Fruit fly (Drosophila melanogaster) whole organism, embryonic: ENCODE results near the gene Rh4.
A peak's percentile ranks its signal among the peaks of the same experiment; 100 is the strongest.

Experiments
- Adf1 ChIP-seq: fragments of 200-800 bp; sonication (Bioruptor generic); IDR thresholded peaks from 2 replicates; pipeline ENCODE4 v1.3.6; 2022; ENCODE audit warnings: missing biosample characterization, missing genetic modification characterization
- Antp ChIP-seq: fragments of 200-800 bp; sonication (Bioruptor generic); optimal IDR thresholded peaks from 3 replicates; lab custom pipeline; 2016; ENCODE audit warnings: missing biosample characterization, missing genetic modification characterization
- Atf3 ChIP-seq: fragments of 200-800 bp; sonication (Bioruptor generic); optimal IDR thresholded peaks from 3 replicates; lab custom pipeline; 2016; ENCODE audit warnings: missing biosample characterization, missing genetic modification characterization
- BEAF-32 ChIP-seq: fragments of 200-800 bp; sonication (Bioruptor generic); optimal IDR thresholded peaks from 3 replicates; lab custom pipeline; 2017; ENCODE audit warnings: missing biosample characterization, missing genetic modification characterization, mild to moderate bottlenecking, moderate library complexity, missing genetic modification reagents
- Bteb2 ChIP-seq: fragments of 200-800 bp; sonication (Bioruptor generic); optimal IDR thresholded peaks from 2 replicates; lab custom pipeline; 2016; ENCODE audit warnings: missing biosample characterization, missing genetic modification characterization
- CG10147 ChIP-seq: fragments of 200-800 bp; sonication (Bioruptor generic); optimal IDR thresholded peaks from 2 replicates; lab custom pipeline; 2019; ENCODE audit warnings: missing biosample characterization, mild to moderate bottlenecking, missing genetic modification characterization, moderate library complexity
- CG10274 ChIP-seq: fragments of 200-800 bp; sonication (Bioruptor generic); optimal IDR thresholded peaks from 3 replicates; lab custom pipeline; 2017; ENCODE audit warnings: missing biosample characterization, mild to moderate bottlenecking, missing genetic modification characterization
- CG10654 ChIP-seq: fragments of 200-800 bp; sonication (Bioruptor generic); optimal IDR thresholded peaks from 2 replicates; lab custom pipeline; 2016; ENCODE audit warnings: missing biosample characterization, missing genetic modification characterization
- CG11093 ChIP-seq: fragments of 200-800 bp; sonication (Bioruptor generic); IDR thresholded peaks from 3 replicates; pipeline ENCODE4 v1.3.6; 2022; ENCODE audit warnings: missing biosample characterization, missing genetic modification characterization
- CG12219 ChIP-seq: fragments of 200-800 bp; sonication (Bioruptor generic); optimal IDR thresholded peaks from 3 replicates; lab custom pipeline; 2018; ENCODE audit warnings: missing biosample characterization, mild to moderate bottlenecking, missing genetic modification characterization
- CG13775 ChIP-seq: fragments of 200-800 bp; sonication (Bioruptor generic); optimal IDR thresholded peaks from 3 replicates; lab custom pipeline; 2017; ENCODE audit warnings: missing biosample characterization, mild to moderate bottlenecking, missing genetic modification characterization
- CG17385 ChIP-seq: fragments of 200-800 bp; sonication (Bioruptor generic); optimal IDR thresholded peaks from 3 replicates; lab custom pipeline; 2018; ENCODE audit warnings: missing biosample characterization, mild to moderate bottlenecking, missing genetic modification characterization
- CG17568 ChIP-seq: fragments of 200-800 bp; sonication (Bioruptor generic); optimal IDR thresholded peaks from 2 replicates; lab custom pipeline; 2018; ENCODE audit warnings: missing biosample characterization, mild to moderate bottlenecking, missing genetic modification characterization, moderate library complexity
- CG18619 ChIP-seq: fragments of 200-800 bp; sonication (Bioruptor generic); optimal IDR thresholded peaks from 3 replicates; lab custom pipeline; 2017; ENCODE audit warnings: missing biosample characterization, mild to moderate bottlenecking, missing genetic modification characterization
- CG2199 ChIP-seq: fragments of 200-800 bp; sonication (Bioruptor generic); IDR thresholded peaks from 3 replicates; pipeline ENCODE4 v1.3.6; 2022; ENCODE audit warnings: missing biosample characterization, missing genetic modification characterization
- CG30020 ChIP-seq: fragments of 200-800 bp; optimal IDR thresholded peaks from 2 replicates; lab custom pipeline; 2019; ENCODE audit warnings: missing biosample characterization, mild to moderate bottlenecking, missing genetic modification characterization, moderate library complexity
- CG32532 ChIP-seq: fragments of 200-800 bp; sonication (Bioruptor generic); IDR thresholded peaks from 2 replicates; pipeline ENCODE4 v1.3.6; 2022; ENCODE audit warnings: missing biosample characterization, missing genetic modification characterization
- CG3281 ChIP-seq: fragments of 200-800 bp; sonication (Bioruptor generic); optimal IDR thresholded peaks from 3 replicates; lab custom pipeline; 2017; ENCODE audit warnings: missing biosample characterization, mild to moderate bottlenecking, missing genetic modification characterization
- CG33557 ChIP-seq: fragments of 200-800 bp; sonication (Bioruptor generic); optimal IDR thresholded peaks from 2 replicates; lab custom pipeline; 2019; ENCODE audit warnings: missing biosample characterization, mild to moderate bottlenecking, missing genetic modification characterization, moderate library complexity
- CG4617 ChIP-seq: fragments of 200-800 bp; sonication (Bioruptor generic); optimal IDR thresholded peaks from 3 replicates; lab custom pipeline; 2016; ENCODE audit warnings: missing biosample characterization, missing genetic modification characterization, borderline replicate concordance
- CG5245 ChIP-seq: fragments of 200-800 bp; sonication (Bioruptor generic); optimal IDR thresholded peaks from 3 replicates; lab custom pipeline; 2016; ENCODE audit warnings: missing biosample characterization, missing genetic modification characterization
- CG8281 ChIP-seq: fragments of 200-800 bp; sonication (Bioruptor generic); optimal IDR thresholded peaks from 2 replicates; lab custom pipeline; 2018; ENCODE audit warnings: missing biosample characterization, mild to moderate bottlenecking, missing genetic modification characterization, moderate library complexity
- CG8765 ChIP-seq: fragments of 200-800 bp; sonication (Bioruptor generic); IDR thresholded peaks from 2 replicates; pipeline ENCODE4 v1.3.6; 2022; ENCODE audit warnings: missing biosample characterization, missing genetic modification characterization
- CG8944 ChIP-seq: fragments of 200-800 bp; sonication (Bioruptor generic); optimal IDR thresholded peaks from 3 replicates; lab custom pipeline; 2016; ENCODE audit warnings: missing biosample characterization, missing genetic modification characterization
- CG9215 ChIP-seq: fragments of 200-800 bp; sonication (Bioruptor generic); IDR thresholded peaks from 2 replicates; pipeline ENCODE4 v1.3.6; 2022; ENCODE audit warnings: missing biosample characterization, missing genetic modification characterization
- CG9727 ChIP-seq: fragments of 200-800 bp; sonication (Bioruptor generic); optimal IDR thresholded peaks from 3 replicates; lab custom pipeline; 2017; ENCODE audit warnings: missing biosample characterization, mild to moderate bottlenecking, missing genetic modification characterization
- CG9876 ChIP-seq: fragments of 200-800 bp; sonication (Bioruptor generic); optimal IDR thresholded peaks from 2 replicates; lab custom pipeline; 2016; ENCODE audit warnings: missing biosample characterization, missing genetic modification characterization
- Dref ChIP-seq: fragments of 200-800 bp; sonication (Bioruptor generic); IDR thresholded peaks from 2 replicates; pipeline ENCODE4 v1.3.6; 2022; ENCODE audit warnings: missing biosample characterization, missing genetic modification characterization
- E2f1 ChIP-seq: fragments of 200-800 bp; sonication (Bioruptor generic); IDR thresholded peaks from 2 replicates; pipeline ENCODE4 v1.3.6; 2022; ENCODE audit warnings: missing biosample characterization, missing genetic modification characterization
- GATAe ChIP-seq: fragments of 200-800 bp; sonication (Bioruptor generic); conservative IDR thresholded peaks from 2 replicates; pipeline ENCODE4 v1.3.6; 2022; ENCODE audit warnings: missing biosample characterization, missing genetic modification characterization
- HmgZ ChIP-seq: fragments of 200-800 bp; sonication (Bioruptor generic); optimal IDR thresholded peaks from 2 replicates; lab custom pipeline; 2018; ENCODE audit warnings: missing biosample characterization, mild to moderate bottlenecking, missing genetic modification characterization
- Hr51 ChIP-seq, 2 experiments: fragments of 200-800 bp; sonication (Bioruptor generic); optimal IDR thresholded peaks; 2 replicates in 1 of 2; 3 replicates in 1 of 2; lab custom pipeline; 2016 to 2018; ENCODE audit warnings: missing biosample characterization in 2 of 2, missing genetic modification characterization in 2 of 2, mild to moderate bottlenecking in 1 of 2, moderate library complexity in 1 of 2
- MTF-1 ChIP-seq: fragments of 200-800 bp; sonication (Bioruptor generic); optimal IDR thresholded peaks from 2 replicates; lab custom pipeline; 2018; ENCODE audit warnings: missing biosample characterization, mild to moderate bottlenecking, missing genetic modification characterization, borderline replicate concordance
- Ptx1 ChIP-seq: fragments of 200-800 bp; sonication (Bioruptor generic); IDR thresholded peaks from 2 replicates; pipeline ENCODE4 v1.3.6; 2022; ENCODE audit warnings: missing biosample characterization, missing genetic modification characterization
- Ravus ChIP-seq: fragments of 200-800 bp; sonication (Bioruptor generic); IDR thresholded peaks from 2 replicates; pipeline ENCODE4 v1.3.6; 2022; ENCODE audit warnings: missing biosample characterization, missing genetic modification characterization
- Trl ChIP-seq, 3 experiments: fragments of >200 bp in 2 of 3; fragments of 200-800 bp in 1 of 3; sonication (Bioruptor generic) in 1 of 3; optimal IDR thresholded peaks; 2 replicates in 1 of 3; 3 replicates in 2 of 3; lab custom pipeline; 2016 to 2017; ENCODE audit warnings: missing biosample characterization in 1 of 3, missing genetic modification characterization in 1 of 3
- cas ChIP-seq: fragments of 200-800 bp; sonication (Bioruptor generic); IDR thresholded peaks from 2 replicates; pipeline ENCODE4 v1.3.6; 2022; ENCODE audit warnings: missing biosample characterization, missing genetic modification characterization
- croc ChIP-seq: fragments of 200-800 bp; sonication (Bioruptor generic); conservative IDR thresholded peaks from 3 replicates; pipeline ENCODE4 v1.3.6; 2022; ENCODE audit warnings: missing biosample characterization, missing genetic modification characterization
- eyg ChIP-seq: fragments of 200-800 bp; sonication (Bioruptor generic); optimal IDR thresholded peaks from 3 replicates; lab custom pipeline; 2016; ENCODE audit warnings: missing biosample characterization, missing genetic modification characterization
- ftz-f1 ChIP-seq: fragments of 200-800 bp; sonication (Bioruptor generic); optimal IDR thresholded peaks from 2 replicates; lab custom pipeline; 2016; ENCODE audit warnings: missing biosample characterization, missing genetic modification characterization
- jigr1 ChIP-seq: fragments of 200-800 bp; sonication (Bioruptor generic); IDR thresholded peaks from 3 replicates; pipeline ENCODE4 v1.3.6; 2022; ENCODE audit warnings: missing biosample characterization, missing genetic modification characterization
- kay ChIP-seq: fragments of 200-800 bp; sonication (Bioruptor generic); optimal IDR thresholded peaks from 2 replicates; lab custom pipeline; 2016; ENCODE audit warnings: missing biosample characterization, missing genetic modification characterization
- klu ChIP-seq: fragments of 200-800 bp; sonication (Bioruptor generic); IDR thresholded peaks from 2 replicates; pipeline ENCODE4 v1.3.6; 2022; ENCODE audit warnings: missing biosample characterization, missing genetic modification characterization
- lilli ChIP-seq: fragments of 200-800 bp; sonication (Bioruptor generic); optimal IDR thresholded peaks from 3 replicates; lab custom pipeline; 2016; ENCODE audit warnings: missing biosample characterization, missing genetic modification characterization
- sc ChIP-seq, 3 experiments: fragments of >200 bp in 2 of 3; fragments of 200-800 bp in 1 of 3; sonication (Bioruptor generic) in 1 of 3; optimal IDR thresholded peaks; 2 replicates in 2 of 3; 3 replicates in 1 of 3; lab custom pipeline; 2017; ENCODE audit warnings: mild to moderate bottlenecking in 1 of 3, missing biosample characterization in 1 of 3, missing genetic modification characterization in 1 of 3, missing genetic modification reagents in 1 of 3
- scrt ChIP-seq: fragments of 200-800 bp; sonication (Bioruptor generic); optimal IDR thresholded peaks from 2 replicates; lab custom pipeline; 2018; ENCODE audit warnings: missing biosample characterization, mild to moderate bottlenecking, missing genetic modification characterization, moderate library complexity
- sd ChIP-seq: fragments of 200-800 bp; sonication (Bioruptor generic); optimal IDR thresholded peaks from 3 replicates; lab custom pipeline; 2018; ENCODE audit warnings: missing biosample characterization, mild to moderate bottlenecking, missing genetic modification characterization, moderate library complexity
- slp2 ChIP-seq: fragments of 200-800 bp; sonication (Bioruptor generic); optimal IDR thresholded peaks from 2 replicates; lab custom pipeline; 2016; ENCODE audit warnings: missing biosample characterization, missing genetic modification characterization
- zfh1 ChIP-seq: fragments of 200-800 bp; sonication (Bioruptor generic); IDR thresholded peaks from 3 replicates; pipeline ENCODE4 v1.3.6; 2022; ENCODE audit warnings: missing biosample characterization, missing genetic modification characterization

Gene Rh4

dm6 chr3L:16890650-16891336, 28.5 kb upstream of the Rh4 start (continued):
- TF ChIP-seq GATAe = peak; percentile 67
- TF ChIP-seq eyg (GFP tag; lab: Kevin White, UChicago) = peak; percentile 89
- TF ChIP-seq CG12219 (GFP tag; lab: Kevin White, UChicago) = peak; percentile 88
- peak; percentile 49 for TF ChIP-seq CG30020
- peak; percentile 85 for TF ChIP-seq CG9727 (GFP tag; lab: Kevin White, UChicago)
- TF ChIP-seq ftz-f1 (GFP tag; lab: Kevin White, UChicago) = peak; percentile 11
- TF ChIP-seq CG18619 (GFP tag; lab: Kevin White, UChicago) = peak; percentile 82
- peak; percentile 88 for TF ChIP-seq CG11093 (GFP tag; lab: Robert Waterston, UW)
- TF ChIP-seq klu (GFP tag; lab: Robert Waterston, UW) = peak; percentile 79
- TF ChIP-seq Atf3 (GFP tag; lab: Kevin White, UChicago) = peak; percentile 78
- peak; percentile 68 for TF ChIP-seq kay (GFP tag; lab: Kevin White, UChicago)
- TF ChIP-seq CG13775 (GFP tag; lab: Kevin White, UChicago) = peak; percentile 81
- TF ChIP-seq CG9876 (GFP tag; lab: Kevin White, UChicago) = peak; percentile 60
- TF ChIP-seq sc (optimal IDR thresholded peaks at IDR 0.05; lab: Kevin White, UChicago) = no peak
- peak; percentile 89 for TF ChIP-seq sc (GFP tag; optimal IDR thresholded peaks at IDR 0.05; lab: Kevin White, UChicago)
- TF ChIP-seq Ptx1 (GFP tag; lab: Robert Waterston, UW) = peak; percentile 94
- peak; percentile 98 for TF ChIP-seq Adf1 (GFP tag; lab: Robert Waterston, UW)
- peak; percentile 87; the same call in 2 of the 3 replicates for TF ChIP-seq CG2199
- TF ChIP-seq CG9215 (GFP tag; lab: Robert Waterston, UW) = peak; percentile 65
- peak; percentile 64 for TF ChIP-seq CG17568 (GFP tag; lab: Kevin White, UChicago)
- TF ChIP-seq CG8944 (GFP tag; lab: Kevin White, UChicago) = peak; percentile 89
- peak; percentile 73 for TF ChIP-seq Ravus (GFP tag; lab: Robert Waterston, UW)
- peak; percentile 35 to 50 for TF ChIP-seq Trl (optimal IDR thresholded peaks at IDR 0.05; lab: Kevin White, UChicago)
- TF ChIP-seq Trl (GFP tag; optimal IDR thresholded peaks at IDR 0.05; lab: Kevin White, UChicago) = peak; percentile 86
- TF ChIP-seq Hr51 (GFP tag; optimal IDR thresholded peaks at IDR 0.05; lab: Kevin White, UChicago) = peak; percentile 72 to 91
- peak; percentile 57 for TF ChIP-seq CG33557
- TF ChIP-seq cas (GFP tag; lab: Robert Waterston, UW) = no peak
- TF ChIP-seq BEAF-32 = no peak
- TF ChIP-seq Antp = peak; percentile 88
- peak; percentile 71 for TF ChIP-seq Bteb2 (GFP tag; lab: Kevin White, UChicago)
- TF ChIP-seq CG10654 (GFP tag; lab: Kevin White, UChicago) = peak; percentile 87
- peak; percentile 90 for TF ChIP-seq E2f1
- peak; percentile 66 for TF ChIP-seq CG10147
- peak; percentile 80 for TF ChIP-seq MTF-1 (GFP tag; lab: Kevin White, UChicago)
- TF ChIP-seq CG5245 (GFP tag; lab: Kevin White, UChicago) = peak; percentile 93
- TF ChIP-seq sd (tag; lab: Kevin White, UChicago) = peak; percentile 25
- no peak for TF ChIP-seq Dref (GFP tag; lab: Robert Waterston, UW)
- TF ChIP-seq CG32532 (GFP tag; lab: Robert Waterston, UW) = peak; percentile 75
- peak; percentile 68 for TF ChIP-seq CG4617 (GFP tag; lab: Kevin White, UChicago)
- no peak for TF ChIP-seq CG8765 (GFP tag; lab: Robert Waterston, UW)
- peak; percentile 29 for TF ChIP-seq CG3281
- TF ChIP-seq croc = peak; percentile 91
- TF ChIP-seq HmgZ = peak; percentile 62
- peak; percentile 64 for TF ChIP-seq CG8281
- peak; percentile 88 for TF ChIP-seq CG17385 (GFP tag; lab: Kevin White, UChicago)
- TF ChIP-seq CG10274 (GFP tag; lab: Kevin White, UChicago) = peak; percentile 62
- TF ChIP-seq jigr1 = peak; percentile 78; the same call in 2 of the 3 replicates
- peak; percentile 95 for TF ChIP-seq zfh1 (GFP tag; lab: Robert Waterston, UW)
- TF ChIP-seq scrt = peak; percentile 76
- peak; percentile 86 for TF ChIP-seq slp2 (GFP tag; lab: Kevin White, UChicago)
- TF ChIP-seq lilli (GFP tag; lab: Kevin White, UChicago) = peak; percentile 74
